Worm (Caenorhabditis elegans): ENCODE data around the gene F15E6.9.

ce11 chrIV:4265951-4266350 is 32.9 kb downstream of the F15E6.9 start:
- TF ChIP-seq him-1 (tag; optimal IDR thresholded peaks at IDR 0.05) (no peak), dao-5 (tag; optimal IDR thresholded peaks at IDR 0.05) (no peak)

Data from whole organism, L4/young adult.